Worm (Caenorhabditis elegans) whole organism, L4/young adult: Measurements from ENCODE around the gene K09C6.10.

Experiments used
- W03F9.2 ChIP-seq: fragments of 150-350 bp; optimal IDR thresholded peaks from 2 replicates; lab custom pipeline; 2014; ENCODE audit warnings: missing biosample characterization, missing genetic modification characterization
- dao-5 ChIP-seq: sonication (generic microtip); optimal IDR thresholded peaks from 2 replicates; lab custom pipeline; 2016; ENCODE audit warnings: missing genotype, missing genetic modification characterization, moderate library complexity, missing compliant biosample characterization
- him-1 ChIP-seq: sonication (generic microtip); optimal IDR thresholded peaks from 2 replicates; lab custom pipeline; 2016; ENCODE audit warnings: missing genotype, missing genetic modification reagents, missing genetic modification characterization, missing compliant biosample characterization

The K09C6.10 gene

ce11 chrV:866729-867128 lies 27.5 kb downstream of the K09C6.10 start, which contains the start of gene T02B11.3:
TSS of gene T02B11.3 (minus strand) at chrV:866829.
- TF ChIP-seq him-1 (tag; lab: Kevin White, UChicago) (no peak), W03F9.2 (tag; lab: Kevin White, UChicago) (no peak), dao-5 (tag; lab: Kevin White, UChicago) (no peak)

- TF ChIP-seq him-1 (tag; lab: Kevin White, UChicago) (no peak), W03F9.2 (tag; lab: Kevin White, UChicago) (no peak), dao-5 (tag; lab: Kevin White, UChicago) (no peak)
Measured at ce11 chrV:871029-871428, 31.8 kb downstream of the K09C6.10 start, which contains the start of gene T02B11.4. TSS of gene T02B11.4 (minus strand) at chrV:871129.

- TF ChIP-seq dao-5 (tag; lab: Kevin White, UChicago), result no peak
- TF ChIP-seq him-1 (tag; lab: Kevin White, UChicago), result no peak
- TF ChIP-seq W03F9.2 (tag; lab: Kevin White, UChicago), result no peak
Measured at ce11 chrV:875945-876344, 36.7 kb downstream of the K09C6.10 start, which contains the start of gene T02B11.9. TSS of gene T02B11.9 (plus strand) at chrV:876245.

- TF ChIP-seq W03F9.2 (tag; lab: Kevin White, UChicago), result no peak
- TF ChIP-seq him-1 (tag; lab: Kevin White, UChicago), result no peak
- no peak for TF ChIP-seq dao-5 (tag; lab: Kevin White, UChicago)
Measured at ce11 chrV:878567-878966, 39.3 kb downstream of the K09C6.10 start, which contains the start of gene T02B11.8. TSS of gene T02B11.8 (minus strand) at chrV:878667.

ce11 chrV:879171-879570 lies 40.0 kb downstream of the K09C6.10 start, which contains the start of gene srg-53:
TSS of gene srg-53 (plus strand) at chrV:879471.
- TF ChIP-seq W03F9.2 (tag; lab: Kevin White, UChicago) (no peak), dao-5 (tag; lab: Kevin White, UChicago) (no peak), him-1 (tag; lab: Kevin White, UChicago) (no peak)

ce11 chrV:884324-884723 lies 45.1 kb downstream of the K09C6.10 start, which contains the start of gene srj-38:
TSS of gene srj-38 (minus strand) at chrV:884424.
- TF ChIP-seq him-1 (tag; lab: Kevin White, UChicago) (no peak), W03F9.2 (tag; lab: Kevin White, UChicago) (no peak)

ce11 chrV:889216-889615 lies 50.0 kb downstream of the K09C6.10 start, which contains the start of gene T02B11.6:
TSS of gene T02B11.6 (minus strand) at chrV:889316.
- TF ChIP-seq W03F9.2 (tag; lab: Kevin White, UChicago), result no peak
- TF ChIP-seq dao-5 (tag; lab: Kevin White, UChicago), result no peak
- TF ChIP-seq him-1 (tag; lab: Kevin White, UChicago), result no peak
